Worm (Caenorhabditis elegans): Measurements from ENCODE around the gene T04A6.3.

T04A6.3 gene

DNA sequence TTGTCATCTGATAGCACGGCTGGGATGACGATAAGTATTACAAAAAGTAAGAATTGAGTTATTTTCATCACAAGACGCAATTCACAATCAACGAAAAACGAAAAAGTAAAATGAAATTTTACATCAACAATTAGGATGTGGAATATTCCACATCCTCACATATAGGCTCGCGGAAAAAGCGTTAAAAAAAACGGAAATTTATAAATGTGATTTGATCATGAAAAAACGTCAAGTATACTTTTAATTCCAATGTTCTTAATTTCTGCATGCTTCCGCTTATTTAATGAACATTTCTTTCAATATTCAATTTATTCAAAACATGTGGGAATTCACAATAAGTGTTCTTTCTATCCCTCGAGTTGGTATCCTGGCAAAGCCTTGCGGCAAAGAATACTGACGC lies at the start of gene T04A6.3:
TSS of gene T04A6.3 (minus strand) at position 101 of the 400 bp plus-strand sequence.
- no peak for TF ChIP-seq W03F9.2 (tag; optimal IDR thresholded peaks at IDR 0.05)
- TF ChIP-seq dao-5 (tag; optimal IDR thresholded peaks at IDR 0.05) = no peak
- no peak for TF ChIP-seq him-1 (tag; optimal IDR thresholded peaks at IDR 0.05)

DNA sequence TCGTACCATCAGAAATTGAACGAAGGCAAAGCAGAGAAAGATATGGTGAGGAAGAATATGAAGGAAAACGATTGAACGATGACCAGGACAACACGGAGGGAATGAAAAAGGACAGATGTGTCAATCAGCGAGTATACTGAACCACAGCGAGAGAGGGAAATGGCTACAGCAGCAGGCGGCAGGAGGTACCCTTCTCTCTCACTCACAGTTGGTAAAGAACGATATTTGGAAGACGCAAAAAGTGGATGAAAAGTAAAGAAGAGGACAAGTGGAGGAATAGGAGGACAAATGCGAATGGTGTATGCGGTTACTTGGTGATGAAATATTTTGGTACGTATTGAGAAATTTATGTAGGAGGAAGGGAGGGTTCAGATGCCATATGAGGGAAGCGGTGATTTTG lies 48.4 kb upstream of the T04A6.3 start, which contains the start of gene ZK783.7:
TSS of gene ZK783.7 (plus strand) at position 246 of the 400 bp plus-strand sequence.
- TF ChIP-seq him-1 (tag; optimal IDR thresholded peaks at IDR 0.05) (no peak), W03F9.2 (tag; optimal IDR thresholded peaks at IDR 0.05) (no peak), dao-5 (tag; optimal IDR thresholded peaks at IDR 0.05) (no peak)

DNA sequence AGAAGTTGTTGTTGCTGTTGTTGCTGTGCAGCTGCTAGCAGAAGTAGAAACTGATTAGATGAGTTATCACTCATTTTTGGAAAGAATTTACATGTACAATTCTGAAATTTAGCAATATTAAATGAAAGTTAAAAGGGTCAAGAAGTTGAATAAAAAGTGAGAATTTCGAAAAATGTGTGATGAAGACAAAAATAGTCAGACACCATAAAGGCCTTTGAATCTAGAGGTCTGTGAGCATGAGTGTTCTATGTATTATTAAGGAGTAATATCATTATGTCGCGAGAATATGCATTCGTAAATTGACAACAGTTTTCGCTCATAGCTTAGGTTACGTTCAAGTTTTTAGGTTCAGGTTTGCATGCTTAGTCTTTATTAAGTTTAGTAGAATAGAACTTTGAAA lies 47.8 kb upstream of the T04A6.3 start, which contains the start of gene baz-2:
TSS of gene baz-2 (minus strand) at position 101 of the 400 bp plus-strand sequence.
- TF ChIP-seq W03F9.2 (tag; optimal IDR thresholded peaks at IDR 0.05) (no peak), dao-5 (tag; optimal IDR thresholded peaks at IDR 0.05) (no peak), him-1 (tag; optimal IDR thresholded peaks at IDR 0.05) (no peak)

DNA sequence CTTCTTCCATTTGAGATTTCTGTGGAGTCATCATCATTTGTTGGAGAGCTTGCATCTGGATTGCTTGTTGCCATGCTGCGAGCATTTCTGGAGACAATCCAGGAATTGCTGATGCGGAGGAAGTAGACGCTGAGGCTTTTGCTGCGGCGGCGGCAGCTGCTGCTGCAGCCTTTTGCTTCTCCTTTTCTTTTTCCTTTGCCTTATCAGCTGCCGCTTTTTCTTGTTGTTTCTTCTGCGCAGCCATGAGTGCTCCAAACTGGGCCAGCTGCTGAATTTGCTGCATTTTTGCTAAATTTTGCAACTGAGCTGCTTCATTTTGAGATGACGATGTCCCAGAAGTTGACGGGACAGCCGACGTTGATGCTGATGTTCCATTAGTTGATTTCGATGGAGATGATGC lies 47.4 kb upstream of the T04A6.3 start:
- TF ChIP-seq him-1 (tag; optimal IDR thresholded peaks at IDR 0.05) (no peak), W03F9.2 (tag; optimal IDR thresholded peaks at IDR 0.05) (no peak), dao-5 (tag; optimal IDR thresholded peaks at IDR 0.05) (no peak)

DNA sequence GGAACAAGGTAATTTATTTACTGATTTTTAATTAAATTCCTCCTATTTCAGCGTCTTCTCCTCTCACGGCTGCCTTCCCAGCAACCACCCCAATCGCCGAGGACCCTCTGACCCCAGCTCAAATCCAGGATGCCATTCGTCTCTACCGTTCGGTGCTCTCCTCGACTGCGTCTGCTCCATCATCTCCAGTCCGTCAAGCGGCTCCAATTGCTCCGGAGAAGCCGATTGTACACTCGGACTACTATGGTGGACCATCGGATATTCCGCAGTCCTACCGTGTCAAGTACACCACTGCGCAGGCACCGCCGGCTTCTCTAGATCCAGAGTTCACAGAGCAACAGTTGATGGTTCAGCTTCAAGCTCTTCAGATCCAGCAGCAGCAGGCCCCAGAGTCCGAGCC lies 40.7 kb upstream of the T04A6.3 start:
- TF ChIP-seq him-1 (tag; optimal IDR thresholded peaks at IDR 0.05) (no peak), W03F9.2 (tag; optimal IDR thresholded peaks at IDR 0.05) (no peak), dao-5 (tag; optimal IDR thresholded peaks at IDR 0.05) (no peak)

DNA sequence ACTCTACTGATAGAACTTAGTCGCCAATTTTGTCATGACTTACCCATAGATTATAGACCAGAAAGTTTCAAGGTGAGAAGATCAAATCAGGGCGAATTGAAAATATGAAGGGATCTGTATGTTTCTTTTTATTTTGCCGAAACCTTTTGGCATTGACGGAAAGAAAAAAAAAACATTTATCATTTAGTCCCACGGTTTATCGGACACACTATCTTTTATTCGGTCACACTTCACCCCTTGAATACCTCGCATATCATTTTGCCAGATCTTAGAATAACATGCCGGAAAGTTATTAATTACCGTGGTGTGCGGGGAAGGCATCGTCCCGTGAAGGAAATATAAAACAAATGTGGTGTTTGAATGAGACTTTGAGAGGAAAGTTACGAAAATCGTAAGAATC lies 37.0 kb upstream of the T04A6.3 start:
- TF ChIP-seq dao-5 (tag; optimal IDR thresholded peaks at IDR 0.05) = no peak
- TF ChIP-seq W03F9.2 (tag; optimal IDR thresholded peaks at IDR 0.05) = no peak
- no peak for TF ChIP-seq him-1 (tag; optimal IDR thresholded peaks at IDR 0.05)

DNA sequence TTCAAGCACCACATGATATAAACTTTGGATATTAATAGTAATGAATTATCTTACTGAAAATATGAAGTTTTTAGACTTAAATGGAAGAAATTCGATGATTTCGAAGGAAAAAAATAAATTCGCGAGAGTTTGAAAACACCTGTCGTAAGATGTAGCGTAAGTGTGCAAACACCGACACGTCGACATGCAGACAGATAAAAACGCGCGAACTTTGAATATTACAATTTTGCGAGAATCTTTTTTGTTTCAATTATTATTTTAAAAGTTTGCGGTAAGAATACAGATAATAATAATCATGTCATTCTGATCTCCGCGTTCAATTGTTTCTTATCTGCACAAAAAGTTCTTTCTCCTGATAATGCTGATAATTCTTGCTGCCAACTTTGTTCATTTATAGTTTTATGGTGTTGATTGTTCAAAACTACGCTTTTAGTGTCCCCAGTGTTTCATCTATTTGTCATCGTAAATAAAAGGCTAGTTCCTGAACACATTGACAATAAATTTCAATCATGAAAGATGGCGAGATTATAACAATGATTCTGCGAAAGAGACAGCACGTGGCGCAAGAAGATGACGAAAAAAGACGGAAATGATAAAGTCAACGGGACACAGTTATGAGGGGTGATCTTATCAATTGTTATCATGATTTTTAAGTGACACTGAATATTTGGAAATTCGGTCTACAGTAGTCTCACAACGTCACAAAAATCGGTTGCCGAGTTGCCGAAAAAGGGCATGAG lies 35.9 kb upstream of the T04A6.3 start:
- TF ChIP-seq W03F9.2 (tag; optimal IDR thresholded peaks at IDR 0.05) (peak; percentile 18), him-1 (tag; optimal IDR thresholded peaks at IDR 0.05) (no peak), dao-5 (tag; optimal IDR thresholded peaks at IDR 0.05) (no peak)

DNA sequence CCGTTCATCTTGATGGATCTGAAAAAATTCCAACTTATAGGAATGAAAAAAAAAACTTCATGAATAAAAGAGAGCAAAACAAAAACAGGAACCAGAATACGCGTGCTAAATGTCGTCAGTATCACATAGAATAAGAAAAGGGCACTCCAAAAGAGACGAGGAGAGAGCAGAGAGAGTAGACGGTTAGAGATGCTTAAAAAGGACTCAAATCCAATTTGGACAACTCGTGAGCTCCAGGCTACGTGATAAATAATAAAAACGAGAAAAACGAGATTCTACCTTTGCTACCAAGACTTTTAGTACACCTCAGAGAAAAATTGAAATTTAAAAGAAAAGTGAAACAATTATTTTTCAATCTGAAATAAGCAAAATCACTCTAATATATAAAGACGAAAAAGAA lies 35.0 kb upstream of the T04A6.3 start, which contains the start of gene upp-1:
TSS of gene upp-1 (minus strand) at position 18 of the 400 bp plus-strand sequence.
- no peak for TF ChIP-seq him-1 (tag; optimal IDR thresholded peaks at IDR 0.05)
- TF ChIP-seq W03F9.2 (tag; optimal IDR thresholded peaks at IDR 0.05) = no peak
- TF ChIP-seq dao-5 (tag; optimal IDR thresholded peaks at IDR 0.05) = no peak

DNA sequence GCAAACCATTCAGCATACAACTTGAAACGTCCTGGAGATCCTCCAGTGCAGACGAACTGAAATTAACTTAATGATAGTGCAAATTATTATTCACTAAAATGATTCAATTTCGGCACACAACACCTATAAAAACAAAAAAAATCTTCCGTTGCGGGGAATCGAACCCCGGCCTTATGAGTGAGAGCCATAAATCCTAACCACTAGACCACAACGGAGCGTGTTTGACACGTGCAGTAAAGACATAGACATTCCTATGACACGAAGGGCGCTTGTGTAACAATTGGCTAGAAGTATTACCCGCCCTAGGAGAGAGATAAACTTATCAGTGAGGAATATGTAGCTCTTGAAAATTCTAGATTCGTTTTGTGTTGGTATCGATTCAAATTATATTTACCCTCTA lies 33.9 kb upstream of the T04A6.3 start:
- TF ChIP-seq W03F9.2 (tag; optimal IDR thresholded peaks at IDR 0.05) = no peak
- TF ChIP-seq dao-5 (tag; optimal IDR thresholded peaks at IDR 0.05) = no peak
- peak; percentile 15 for TF ChIP-seq him-1 (tag; optimal IDR thresholded peaks at IDR 0.05)

DNA sequence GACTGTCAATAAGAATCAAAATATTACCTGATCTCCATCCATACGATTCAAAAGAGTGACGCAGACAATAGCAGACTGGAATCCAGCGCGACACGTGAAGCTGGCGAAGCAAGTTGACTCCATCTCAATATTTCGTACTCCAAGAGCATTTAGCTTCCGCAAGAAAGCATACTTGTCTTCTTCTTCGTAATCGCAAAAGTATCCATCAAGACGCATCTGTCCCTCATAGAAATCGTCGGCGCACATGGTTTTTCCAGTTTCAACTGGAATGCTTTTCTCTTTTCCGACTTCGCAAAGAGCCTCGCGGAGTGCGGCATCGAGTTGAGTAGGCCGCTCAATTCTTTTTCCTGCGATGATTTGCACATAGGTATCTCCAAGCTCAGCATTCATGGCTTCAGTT lies 33.2 kb upstream of the T04A6.3 start:
- TF ChIP-seq dao-5 (tag; optimal IDR thresholded peaks at IDR 0.05) (no peak), W03F9.2 (tag; optimal IDR thresholded peaks at IDR 0.05) (no peak), him-1 (tag; optimal IDR thresholded peaks at IDR 0.05) (no peak)

DNA sequence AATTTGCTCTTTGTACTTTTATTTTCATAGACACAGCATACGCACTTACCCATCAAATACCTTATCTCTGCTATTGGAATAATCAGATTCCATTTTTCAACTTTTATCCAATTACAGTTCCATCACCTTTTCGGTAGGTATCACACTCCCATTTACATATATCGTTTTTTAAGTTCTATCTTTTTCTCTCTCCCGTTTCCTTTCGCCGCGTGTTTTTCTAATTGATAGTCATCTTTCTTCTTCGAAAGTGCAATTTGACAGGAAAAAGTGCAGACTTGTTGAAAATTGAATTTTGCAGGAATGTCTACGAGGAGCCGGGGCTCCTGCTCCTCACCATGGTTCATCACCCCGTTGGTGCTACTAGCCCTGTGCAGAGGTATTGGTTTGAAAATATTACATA lies 17.0 kb upstream of the T04A6.3 start, which contains the start of gene fbn-1:
TSS of gene fbn-1 (plus strand) at position 301 of the 400 bp plus-strand sequence.
- TF ChIP-seq W03F9.2 (tag; optimal IDR thresholded peaks at IDR 0.05) = no peak
- TF ChIP-seq him-1 (tag; optimal IDR thresholded peaks at IDR 0.05) = no peak
- no peak for TF ChIP-seq dao-5 (tag; optimal IDR thresholded peaks at IDR 0.05)

DNA sequence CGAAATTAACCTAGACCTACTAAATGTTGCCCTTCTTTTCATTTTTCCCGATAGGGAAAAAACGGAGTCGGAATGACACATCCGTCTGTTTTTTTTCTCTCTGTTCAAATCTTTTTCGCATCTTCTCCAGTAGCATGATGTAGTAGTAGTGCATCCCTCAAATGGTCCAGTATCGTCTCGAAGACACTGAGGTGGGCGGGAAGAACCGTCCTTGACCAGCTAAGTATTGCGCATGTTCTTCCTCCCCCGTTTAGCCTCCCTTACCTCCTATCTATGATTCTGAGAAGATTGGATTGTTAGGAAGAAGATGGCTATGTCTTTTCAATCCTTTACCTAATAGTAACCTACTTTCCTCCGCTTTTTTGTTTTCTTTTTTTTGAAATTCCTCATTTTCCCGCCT lies 14.8 kb upstream of the T04A6.3 start:
- no peak for TF ChIP-seq dao-5 (tag; optimal IDR thresholded peaks at IDR 0.05)
- TF ChIP-seq him-1 (tag; optimal IDR thresholded peaks at IDR 0.05) = no peak
- TF ChIP-seq W03F9.2 (tag; optimal IDR thresholded peaks at IDR 0.05) = no peak

DNA sequence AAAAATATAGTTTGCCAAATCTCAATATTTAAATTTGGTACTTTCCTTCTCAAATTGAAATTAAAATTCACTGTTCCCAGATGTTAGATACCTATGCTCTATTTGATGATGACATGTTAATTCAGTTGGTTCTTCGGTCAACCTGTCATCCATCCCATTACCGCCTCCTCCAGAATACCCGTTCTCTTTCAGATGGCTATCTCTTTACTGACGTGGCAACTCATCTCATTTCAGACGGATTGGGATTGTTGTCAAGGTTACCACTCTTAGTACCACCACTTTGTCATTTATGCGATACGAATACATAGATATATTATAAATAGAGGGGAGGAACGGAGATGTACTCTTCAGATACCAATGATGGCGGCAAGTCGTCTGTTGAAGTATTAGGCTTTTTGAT lies 13.2 kb upstream of the T04A6.3 start:
- TF ChIP-seq W03F9.2 (tag; optimal IDR thresholded peaks at IDR 0.05) = no peak
- no peak for TF ChIP-seq dao-5 (tag; optimal IDR thresholded peaks at IDR 0.05)
- no peak for TF ChIP-seq him-1 (tag; optimal IDR thresholded peaks at IDR 0.05)

DNA sequence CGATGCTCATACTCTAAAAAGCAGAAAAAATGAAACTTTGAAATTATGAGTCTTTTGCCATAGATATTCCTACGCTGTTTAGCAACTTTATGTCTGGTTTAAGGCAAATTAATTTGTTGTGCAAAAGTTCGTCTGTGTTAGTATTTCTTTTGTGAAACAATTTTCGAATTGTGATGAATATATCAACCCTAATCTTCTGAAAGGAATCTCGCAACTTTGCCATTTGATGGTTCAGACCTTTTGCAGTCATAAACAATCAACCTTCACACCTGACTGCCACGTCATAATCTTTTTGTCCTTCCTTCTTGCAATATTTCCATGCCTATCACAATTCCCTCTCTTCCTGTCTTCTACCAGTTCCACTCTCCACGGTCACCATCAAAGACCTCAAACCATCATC lies 11.7 kb upstream of the T04A6.3 start:
- TF ChIP-seq dao-5 (tag; optimal IDR thresholded peaks at IDR 0.05) (no peak), him-1 (tag; optimal IDR thresholded peaks at IDR 0.05) (no peak), W03F9.2 (tag; optimal IDR thresholded peaks at IDR 0.05) (no peak)

DNA sequence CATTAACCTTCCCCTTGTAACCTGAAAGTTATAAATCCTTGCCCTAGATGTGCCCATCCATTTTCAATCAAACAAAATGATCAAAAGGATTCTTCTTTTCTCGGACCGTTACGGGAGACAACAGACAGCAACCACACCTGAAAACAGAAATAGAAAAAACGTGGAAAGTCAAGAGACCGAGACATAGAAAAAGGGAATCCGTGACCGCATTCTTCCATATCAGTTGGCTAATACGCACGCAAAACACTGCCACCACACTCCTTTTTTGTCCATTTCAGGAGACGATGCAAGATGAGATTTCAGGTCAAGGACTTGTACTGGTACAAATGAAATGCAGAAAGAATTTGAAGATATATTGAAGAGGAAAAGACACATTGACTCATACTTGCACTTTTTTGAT lies 10.2 kb upstream of the T04A6.3 start:
- TF ChIP-seq dao-5 (tag; optimal IDR thresholded peaks at IDR 0.05) (no peak), him-1 (tag; optimal IDR thresholded peaks at IDR 0.05) (no peak), W03F9.2 (tag; optimal IDR thresholded peaks at IDR 0.05) (no peak)
